Worm (Caenorhabditis elegans) whole organism, L1 larva: ENCODE results near the gene T25G12.3.

Source experiments
- C04F5.9 ChIP-seq: sonication (generic microtip); optimal IDR thresholded peaks from 2 replicates; lab custom pipeline; 2016; ENCODE audit warnings: missing genetic modification characterization, missing compliant biosample characterization
- C16A3.4 ChIP-seq: fragments of 150-350 bp; optimal IDR thresholded peaks from 2 replicates; lab custom pipeline; 2014; ENCODE audit warnings: missing biosample characterization, missing genetic modification characterization
- C34B4.2 ChIP-seq: sonication (generic microtip); optimal IDR thresholded peaks from 2 replicates; lab custom pipeline; 2017; ENCODE audit warnings: mild to moderate bottlenecking, missing genetic modification characterization, missing compliant biosample characterization
- F16B12.6 ChIP-seq: fragments of 150-350 bp; optimal IDR thresholded peaks from 2 replicates; lab custom pipeline; 2014; ENCODE audit warnings: missing biosample characterization, missing genetic modification characterization
- aha-1 ChIP-seq: fragments of 150-350 bp; optimal IDR thresholded peaks from 2 replicates; lab custom pipeline; 2014; ENCODE audit warnings: missing biosample characterization, missing genetic modification characterization
- alr-1 ChIP-seq: fragments of 200-800 bp; sonication (Bioruptor generic); optimal IDR thresholded peaks from 2 replicates; lab custom pipeline; 2018; ENCODE audit warnings: borderline replicate concordance, mild to moderate bottlenecking, missing genetic modification characterization, missing compliant biosample characterization
- aly-2 ChIP-seq: fragments of 150-350 bp; optimal IDR thresholded peaks from 2 replicates; lab custom pipeline; 2014; ENCODE audit warnings: missing biosample characterization, missing genetic modification characterization
- blmp-1 ChIP-seq: fragments of 150-350 bp; optimal IDR thresholded peaks from 2 replicates; lab custom pipeline; 2014; ENCODE audit warnings: missing biosample characterization, missing genetic modification characterization
- ceh-8 ChIP-seq: fragments of 200-800 bp; sonication (Bioruptor generic); optimal IDR thresholded peaks from 2 replicates; lab custom pipeline; 2018; ENCODE audit warnings: mild to moderate bottlenecking, missing genetic modification characterization, moderate library complexity, missing compliant biosample characterization
- ceh-82 ChIP-seq, 3 experiments: fragments of 150-350 bp in 1 of 3; sonication (generic microtip) in 2 of 3; optimal IDR thresholded peaks; 2 replicates each; lab custom pipeline; 2014 to 2017; ENCODE audit warnings: missing biosample characterization in 3 of 3, missing genetic modification characterization in 3 of 3
- ceh-90 ChIP-seq: sonication (generic microtip); optimal IDR thresholded peaks from 2 replicates; lab custom pipeline; 2016; ENCODE audit warnings: missing genetic modification characterization, missing compliant biosample characterization
- dpl-1 ChIP-seq, 3 experiments: fragments of 150-350 bp in 2 of 3; sonication (generic microtip) in 1 of 3; optimal IDR thresholded peaks; 2 replicates each; lab custom pipeline; 2014 to 2017; ENCODE audit warnings: missing biosample characterization in 3 of 3, missing genetic modification characterization in 3 of 3, missing genetic modification reagents in 3 of 3
- egl-27 ChIP-seq, 2 experiments: fragments of 150-350 bp in 1 of 2; sonication (generic microtip); optimal IDR thresholded peaks; 3 replicates each; lab custom pipeline; 2017 to 2018; ENCODE audit warnings: missing biosample characterization in 2 of 2, missing genetic modification characterization in 2 of 2, missing genetic modification reagents in 2 of 2
- elt-2 ChIP-seq: sonication (generic microtip); optimal IDR thresholded peaks from 2 replicates; lab custom pipeline; 2016; ENCODE audit warnings: missing genetic modification characterization, mild to moderate bottlenecking, inconsistent platforms, missing compliant biosample characterization, missing genetic modification reagents
- elt-3 ChIP-seq, 6 experiments: fragments of 150-350 bp in 1 of 6; sonication (generic microtip); optimal IDR thresholded peaks; 2 replicates each; lab custom pipeline; 2017 to 2018; ENCODE audit warnings: missing biosample characterization in 6 of 6, missing genetic modification characterization in 6 of 6, inconsistent platforms in 1 of 6
- fkh-8 ChIP-seq: sonication (generic microtip); optimal IDR thresholded peaks from 2 replicates; lab custom pipeline; 2016; ENCODE audit warnings: mild to moderate bottlenecking, missing genetic modification characterization, missing compliant biosample characterization
- hlh-17 ChIP-seq: fragments of 200-800 bp; sonication (Bioruptor generic); optimal IDR thresholded peaks from 2 replicates; lab custom pipeline; 2018; ENCODE audit warnings: missing genetic modification characterization, mild to moderate bottlenecking, missing compliant biosample characterization, moderate library complexity, borderline replicate concordance
- hpl-2 ChIP-seq: fragments of 150-350 bp; optimal IDR thresholded peaks from 2 replicates; lab custom pipeline; 2014; ENCODE audit warnings: missing biosample characterization, missing genetic modification reagents, missing genetic modification characterization
- irx-1 ChIP-seq: sonication (generic microtip); optimal IDR thresholded peaks from 2 replicates; lab custom pipeline; 2016; ENCODE audit warnings: missing genetic modification characterization, missing compliant biosample characterization
- isw-1 ChIP-seq: fragments of 200-800 bp; sonication (Bioruptor generic); IDR thresholded peaks from 2 replicates; pipeline ENCODE4 v1.3.6; 2022; ENCODE audit warnings: missing genetic modification characterization, missing compliant biosample characterization
- lin-13 ChIP-seq: fragments of 150-350 bp; optimal IDR thresholded peaks from 2 replicates; lab custom pipeline; 2014; ENCODE audit warnings: missing biosample characterization, missing genetic modification reagents, missing genetic modification characterization
- lin-14 ChIP-seq: fragments of 200-800 bp; sonication (Bioruptor generic); optimal IDR thresholded peaks from 2 replicates; lab custom pipeline; 2018; ENCODE audit warnings: mild to moderate bottlenecking, missing genetic modification characterization, moderate library complexity, missing compliant biosample characterization
- lin-35 ChIP-seq, 2 experiments: fragments of 150-350 bp; optimal IDR thresholded peaks; 2 replicates each; lab custom pipeline; 2014; ENCODE audit warnings: missing biosample characterization in 2 of 2, missing genetic modification characterization in 2 of 2, missing genetic modification reagents in 2 of 2
- lsy-2 ChIP-seq, 2 experiments: fragments of 150-350 bp; optimal IDR thresholded peaks; 2 replicates each; lab custom pipeline; 2014; ENCODE audit warnings: missing biosample characterization in 2 of 2, missing genetic modification characterization in 2 of 2
- nhr-12 ChIP-seq: sonication (generic microtip); optimal IDR thresholded peaks from 2 replicates; lab custom pipeline; 2017; ENCODE audit warnings: missing biosample characterization, missing genetic modification characterization
- nhr-20 ChIP-seq: sonication (generic microtip); optimal IDR thresholded peaks from 2 replicates; lab custom pipeline; 2016; ENCODE audit warnings: mild to moderate bottlenecking, missing genetic modification characterization, missing compliant biosample characterization
- nhr-28 ChIP-seq: fragments of 150-350 bp; optimal IDR thresholded peaks from 2 replicates; lab custom pipeline; 2014; ENCODE audit warnings: missing biosample characterization, missing genetic modification characterization
- nhr-71 ChIP-seq: sonication (generic microtip); optimal IDR thresholded peaks from 2 replicates; lab custom pipeline; 2016; ENCODE audit warnings: mild to moderate bottlenecking, missing genetic modification characterization, moderate library complexity, missing compliant biosample characterization
- nhr-77 ChIP-seq: fragments of 150-350 bp; optimal IDR thresholded peaks from 2 replicates; lab custom pipeline; 2014; ENCODE audit warnings: missing biosample characterization, missing genetic modification characterization
- nhr-84 ChIP-seq: sonication (generic microtip); optimal IDR thresholded peaks from 2 replicates; lab custom pipeline; 2017; ENCODE audit warnings: missing biosample characterization, missing genetic modification characterization
- nhr-85 ChIP-seq: sonication (generic microtip); peaks from one replicate; lab custom pipeline; 2016; ENCODE audit warnings: missing genetic modification characterization, inconsistent platforms, missing compliant biosample characterization
- rnt-1 ChIP-seq: sonication (generic microtip); optimal IDR thresholded peaks from 2 replicates; lab custom pipeline; 2016; ENCODE audit warnings: mild to moderate bottlenecking, missing genetic modification characterization, moderate library complexity, missing compliant biosample characterization
- skn-1 ChIP-seq: fragments of 150-350 bp; optimal IDR thresholded peaks from 2 replicates; lab custom pipeline; 2014; ENCODE audit warnings: missing biosample characterization, missing genetic modification characterization
- snu-23 ChIP-seq: sonication (generic microtip); optimal IDR thresholded peaks from 2 replicates; lab custom pipeline; 2016; ENCODE audit warnings: missing genetic modification characterization, missing compliant biosample characterization
- sup-37 ChIP-seq: fragments of 200-800 bp; sonication (Bioruptor generic); optimal IDR thresholded peaks from 2 replicates; lab custom pipeline; 2018; ENCODE audit warnings: mild to moderate bottlenecking, missing genetic modification characterization, missing compliant biosample characterization
- unc-130 ChIP-seq: fragments of 150-350 bp; optimal IDR thresholded peaks from 2 replicates; lab custom pipeline; 2017; ENCODE audit warnings: missing biosample characterization, missing genetic modification characterization, inconsistent platforms
- unc-62 ChIP-seq: fragments of 150-350 bp; optimal IDR thresholded peaks from 2 replicates; lab custom pipeline; 2014; ENCODE audit warnings: missing biosample characterization, missing genetic modification reagents, missing genetic modification characterization
- xbp-1 ChIP-seq: sonication (generic microtip); optimal IDR thresholded peaks from 2 replicates; lab custom pipeline; 2016; ENCODE audit warnings: missing genetic modification characterization, missing compliant biosample characterization
- zag-1 ChIP-seq: fragments of 150-350 bp; optimal IDR thresholded peaks from 2 replicates; lab custom pipeline; 2014; ENCODE audit warnings: missing biosample characterization, missing genetic modification characterization
- ztf-4 ChIP-seq: fragments of 150-350 bp; optimal IDR thresholded peaks from 2 replicates; lab custom pipeline; 2014; ENCODE audit warnings: missing biosample characterization, missing genetic modification characterization

The T25G12.3 gene

DNA sequence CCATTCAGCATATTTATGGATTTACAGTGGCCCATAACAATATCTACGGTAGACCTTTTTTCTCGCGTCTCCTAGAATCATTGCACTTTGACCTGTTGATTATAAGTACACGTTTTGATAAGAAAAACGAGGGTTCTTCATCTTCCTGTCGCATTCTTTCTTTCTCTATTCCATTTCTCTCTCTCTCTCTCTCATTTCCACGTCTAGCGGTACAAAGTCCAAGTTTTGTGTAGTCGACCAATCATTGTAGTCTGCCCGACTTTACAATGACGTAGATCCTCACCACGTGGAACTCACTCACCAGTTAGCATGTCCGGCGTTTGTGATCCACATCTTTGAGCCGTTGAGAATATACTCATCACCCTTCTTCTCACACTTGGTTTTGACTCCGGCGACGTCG is 15.3 kb upstream of the T25G12.3 start (continued):
- no peak for TF ChIP-seq hpl-2 (GFP tag; lab: Kevin White, UChicago)

DNA sequence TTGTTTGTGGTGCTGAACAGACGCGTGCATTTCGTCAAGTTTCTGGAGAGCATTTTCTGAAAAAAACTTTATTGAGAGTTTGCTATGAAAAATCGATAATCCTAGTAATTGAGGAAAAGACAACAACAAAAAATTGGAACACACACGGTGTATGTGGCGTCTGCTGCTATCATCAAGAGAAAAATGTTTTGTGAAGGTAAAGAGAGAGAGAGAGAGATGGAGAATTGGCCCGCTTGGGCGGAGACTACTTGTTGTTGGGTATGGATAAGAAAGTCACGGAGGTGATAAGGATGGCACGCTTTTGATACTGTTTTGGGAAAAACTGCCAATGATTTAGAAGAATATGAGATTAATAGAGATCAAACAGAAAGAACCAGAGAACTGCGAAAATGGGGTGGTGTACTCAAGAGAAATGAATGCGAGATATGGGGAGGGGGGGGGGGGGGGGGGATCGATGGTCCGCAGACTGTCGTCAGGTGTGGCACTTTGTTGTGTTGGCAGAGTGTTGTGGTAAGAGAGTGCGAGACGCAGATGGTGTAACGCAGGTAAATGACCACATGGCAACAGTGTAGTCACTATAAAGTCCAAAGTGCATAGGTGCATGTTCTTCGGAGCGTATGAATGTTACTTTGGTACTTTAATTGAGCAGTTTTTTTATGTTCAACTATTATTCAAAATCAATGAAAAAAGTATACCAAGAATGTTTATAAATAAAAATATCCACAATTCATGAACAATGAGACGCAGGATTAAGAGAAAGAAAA is 14.2 kb upstream of the T25G12.3 start, which contains the start of gene acdh-7:
Gene acdh-7 (minus strand): TSS at position 56 of the 764 bp plus-strand sequence.
- no peak for TF ChIP-seq xbp-1 (tag; lab: Kevin White, UChicago)
- TF ChIP-seq elt-2 (tag; lab: Kevin White, UChicago), result peak; percentile 24
- TF ChIP-seq egl-27 (tag; optimal IDR thresholded peaks at IDR 0.05; lab: Kevin White, UChicago), result no peak
- TF ChIP-seq sup-37, result no peak
- no peak for TF ChIP-seq zag-1 (tag; lab: Kevin White, UChicago)
- TF ChIP-seq snu-23 (GFP tag; lab: Kevin White, UChicago), result no peak
- TF ChIP-seq elt-3 (tag; optimal IDR thresholded peaks at IDR 0.05; lab: Kevin White, UChicago), result peak in 2 of 6 experiments; percentile 3 to 69
- no peak for TF ChIP-seq ceh-8 (GFP tag; lab: Kevin White, UChicago)
- TF ChIP-seq lin-35 (GFP tag; optimal IDR thresholded peaks at IDR 0.05; lab: Kevin White, UChicago), result no peak
- TF ChIP-seq C04F5.9 (tag; lab: Kevin White, UChicago), result no peak
- no peak for TF ChIP-seq nhr-77 (tag; lab: Kevin White, UChicago)
- no peak for TF ChIP-seq ceh-82 (tag; optimal IDR thresholded peaks at IDR 0.05; lab: Kevin White, UChicago)
- TF ChIP-seq nhr-12, result no peak
- TF ChIP-seq lin-14 (GFP tag; lab: Kevin White, UChicago), result peak; percentile 26
- no peak for TF ChIP-seq unc-130
- no peak for TF ChIP-seq skn-1 (tag; lab: Kevin White, UChicago)
- no peak for TF ChIP-seq F16B12.6 (tag; lab: Kevin White, UChicago)
- TF ChIP-seq nhr-84 (tag; lab: Kevin White, UChicago), result no peak
- TF ChIP-seq unc-62 (GFP tag; lab: Kevin White, UChicago), result no peak
- no peak for TF ChIP-seq aha-1 (tag; lab: Kevin White, UChicago)
- no peak for TF ChIP-seq lin-13 (GFP tag; lab: Kevin White, UChicago)
- TF ChIP-seq fkh-8, result no peak
- TF ChIP-seq C16A3.4 (tag; lab: Kevin White, UChicago), result no peak
- peak; percentile 21 for TF ChIP-seq nhr-71
- TF ChIP-seq blmp-1 (tag; lab: Kevin White, UChicago), result peak; percentile 66
- TF ChIP-seq aly-2 (tag; lab: Kevin White, UChicago), result no peak
- TF ChIP-seq isw-1, result no peak
- TF ChIP-seq nhr-20 (tag; lab: Kevin White, UChicago), result peak; percentile 12
- peak; percentile 42 for TF ChIP-seq rnt-1

DNA sequence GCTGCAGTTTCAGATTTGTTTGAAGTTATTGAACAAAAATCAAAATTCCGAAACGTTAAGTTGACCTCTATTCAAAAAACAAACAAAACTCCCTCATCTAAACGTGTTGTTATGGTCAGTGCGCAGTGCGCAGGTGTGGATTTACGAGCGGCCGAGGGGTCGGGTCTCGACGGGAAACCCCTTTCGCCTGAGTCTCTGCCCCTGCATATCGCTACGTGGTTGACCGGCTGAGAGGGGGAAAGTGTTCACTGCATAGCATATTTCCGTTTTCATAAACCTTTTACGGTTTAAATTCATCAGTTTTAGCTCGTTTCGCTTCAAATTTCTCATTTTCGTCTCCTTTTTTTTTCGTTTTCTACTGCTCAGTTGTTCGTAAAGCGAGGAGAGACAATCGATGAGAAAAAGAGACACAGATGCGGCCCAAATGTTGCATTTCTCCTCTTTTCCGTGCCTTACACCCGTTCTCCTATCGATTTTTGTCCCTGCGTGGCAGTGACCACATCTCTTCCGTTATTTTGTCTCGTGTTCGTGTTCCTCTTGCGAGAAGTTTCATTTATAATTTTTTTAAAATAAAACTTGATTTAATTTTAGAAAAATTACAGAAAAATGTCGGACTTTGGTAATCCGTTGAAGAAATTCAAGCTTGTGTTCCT is 9.4 kb upstream of the T25G12.3 start, which contains the start of gene rab-6.2:
Gene rab-6.2 (plus strand): TSS at position 603 of the 653 bp plus-strand sequence.
- no peak for TF ChIP-seq lsy-2 (tag; optimal IDR thresholded peaks at IDR 0.05; lab: Kevin White, UChicago)
- peak; percentile 38 for TF ChIP-seq nhr-85 (tag; lab: Kevin White, UChicago)
- no peak for TF ChIP-seq alr-1 (tag; lab: Kevin White, UChicago)
- peak; percentile 6 for TF ChIP-seq snu-23 (GFP tag; lab: Kevin White, UChicago)
- peak; percentile 61 for TF ChIP-seq lin-14 (GFP tag; lab: Kevin White, UChicago)
- peak; percentile 64 for TF ChIP-seq blmp-1 (tag; lab: Kevin White, UChicago)

DNA sequence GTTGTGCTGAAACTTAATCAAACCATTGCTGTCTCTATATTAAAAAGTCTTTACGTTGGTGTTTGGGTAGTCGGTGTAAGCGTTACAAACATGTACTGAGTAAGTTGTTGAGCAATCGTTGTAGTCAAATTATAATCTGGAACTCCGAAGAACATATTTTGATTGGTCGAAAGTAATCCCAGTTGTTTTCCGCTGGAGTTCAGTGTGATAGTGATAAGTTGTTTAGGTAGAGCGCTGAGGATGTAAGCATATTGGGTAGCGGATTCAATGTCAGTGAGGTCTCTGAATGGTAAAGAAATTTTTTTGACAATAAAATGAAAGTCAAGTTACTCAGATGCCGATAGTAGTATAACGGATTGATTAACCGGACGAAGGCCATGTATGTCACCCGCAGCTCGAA is 4.1 kb upstream of the T25G12.3 start:
- no peak for TF ChIP-seq ceh-90
- TF ChIP-seq C16A3.4 (tag; lab: Kevin White, UChicago), result no peak
- TF ChIP-seq unc-130, result no peak
- no peak for TF ChIP-seq sup-37
- TF ChIP-seq xbp-1 (tag; lab: Kevin White, UChicago), result no peak
- TF ChIP-seq ztf-4, result no peak
- no peak for TF ChIP-seq nhr-28
- TF ChIP-seq dpl-1 (GFP tag; optimal IDR thresholded peaks at IDR 0.05; lab: Kevin White, UChicago), result no peak
- TF ChIP-seq nhr-71, result no peak
- TF ChIP-seq C34B4.2 (tag; lab: Kevin White, UChicago), result no peak
- no peak for TF ChIP-seq irx-1 (tag; lab: Kevin White, UChicago)
- no peak for TF ChIP-seq zag-1 (tag; lab: Kevin White, UChicago)
- no peak for TF ChIP-seq hlh-17
